Fruit fly (Drosophila melanogaster): ENCODE data around the gene CG4949.

- TF ChIP-seq CG10348 (GFP tag; IDR thresholded peaks at IDR 0.05) (no peak), CG9948 (tag; optimal IDR thresholded peaks at IDR 0.05) (no peak), EcR (GFP tag; optimal IDR thresholded peaks at IDR 0.05) (no peak), Pif1A (GFP tag; optimal IDR thresholded peaks at IDR 0.05) (no peak), CG15710 (tag; optimal IDR thresholded peaks at IDR 0.05) (no peak), CG32121 (GFP tag; IDR thresholded peaks at IDR 0.05) (no peak), CG34367 (tag; optimal IDR thresholded peaks at IDR 0.05) (no peak), CG12605 (GFP tag; IDR thresholded peaks at IDR 0.05) (peak; percentile 70), CG13204 (GFP tag; optimal IDR thresholded peaks at IDR 0.05) (no peak)
Measured at dm6 chrX:17047730-17048577, 30.7 kb upstream of the CG4949 start.
